Worm (Caenorhabditis elegans): ENCODE results near the gene oxy-4.

ce11 chrIII:5106893-5107471, 51.6 kb downstream of the oxy-4 start, which contains the start of gene dpy-17:
- TF ChIP-seq nhr-120 (GFP tag; IDR thresholded peaks at IDR 0.05) (no peak), athp-1 (tag; optimal IDR thresholded peaks at IDR 0.05) (no peak), F49E8.2 (tag; optimal IDR thresholded peaks at IDR 0.05; ENCODE audit: insufficient read depth) (no peak), snpc-4 (GFP tag; optimal IDR thresholded peaks at IDR 0.05) (no peak), snpc-4 (tag; optimal IDR thresholded peaks at IDR 0.05) (no peak), T07F8.4 (tag; optimal IDR thresholded peaks at IDR 0.05) (no peak), sea-2 (GFP tag; IDR thresholded peaks at IDR 0.05) (no peak), unc-62 (GFP tag; optimal IDR thresholded peaks at IDR 0.05) (no peak), nhr-90 (tag; optimal IDR thresholded peaks at IDR 0.05) (no peak), unc-130 (GFP tag; optimal IDR thresholded peaks at IDR 0.05) (no peak)

All from whole organism, young adult.